Worm (Caenorhabditis elegans): ENCODE data around the gene W07G4.7.

- TF ChIP-seq irx-1 (tag; optimal IDR thresholded peaks at IDR 0.05) (no peak), lsy-2 (tag; optimal IDR thresholded peaks at IDR 0.05) (no peak), ceh-82 (tag; optimal IDR thresholded peaks at IDR 0.05) (no peak), sptf-1 (tag; optimal IDR thresholded peaks at IDR 0.05) (no peak), nhr-76 (tag; optimal IDR thresholded peaks at IDR 0.05) (no peak), mdl-1 (tag; optimal IDR thresholded peaks at IDR 0.05) (no peak), aly-2 (tag; optimal IDR thresholded peaks at IDR 0.05) (no peak), snpc-4 (tag; optimal IDR thresholded peaks at IDR 0.05) (no peak), lir-3 (tag; optimal IDR thresholded peaks at IDR 0.05; ENCODE audit: poor library complexity) (no peak)
Observed at ce11 chrV:13061836-13062235, 27.3 kb upstream of the W07G4.7 start, which contains the start of gene F42E8.1.
